Fruit fly (Drosophila melanogaster) whole organism: ENCODE measurements around the gene Pkcdelta.

Experiments used
- CG8478 ChIP-seq: fragments of >200 bp; optimal IDR thresholded peaks from 2 replicates; lab custom pipeline; 2018; ENCODE audit warnings: inconsistent platforms
- EcR ChIP-seq, 2 experiments: fragments of >200 bp; optimal IDR thresholded peaks; 2 replicates each; lab custom pipeline; 2017; ENCODE audit warnings: missing biosample characterization in 2 of 2, missing genetic modification characterization in 2 of 2, missing genetic modification reagents in 2 of 2
- psq ChIP-seq: fragments of >200 bp; optimal IDR thresholded peaks from 2 replicates; lab custom pipeline; 2017
- usp ChIP-seq: fragments of >200 bp; optimal IDR thresholded peaks from 2 replicates; lab custom pipeline; 2017; ENCODE audit warnings: missing biosample characterization, missing genetic modification characterization, mixed read lengths

DNA sequence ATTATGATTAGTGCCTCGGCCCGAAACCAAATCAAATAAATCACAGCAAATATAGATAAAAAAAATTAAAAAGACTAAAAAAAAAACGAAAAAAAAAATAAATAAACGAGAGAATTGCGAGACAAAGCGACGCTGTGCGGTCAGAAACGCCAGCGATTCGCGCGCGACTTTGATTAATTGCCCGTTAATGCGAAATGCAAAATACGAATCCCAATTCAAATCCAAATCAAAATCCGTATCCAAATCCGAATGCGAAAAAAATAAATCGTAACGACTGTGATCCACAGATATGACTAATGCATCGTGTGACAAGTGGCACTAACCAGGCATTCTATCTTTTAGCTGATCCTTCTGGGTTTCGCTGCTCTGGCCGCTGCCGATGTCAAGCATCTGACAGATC is 55.5 kb downstream of the Pkcdelta start:
- TF ChIP-seq CG8478 (lab: Kevin White, UChicago): no peak
- TF ChIP-seq EcR (GFP tag; optimal IDR thresholded peaks at IDR 0.05; lab: Kevin White, UChicago): no peak
- TF ChIP-seq psq (lab: Kevin White, UChicago): no peak
- no peak for TF ChIP-seq usp (GFP tag; lab: Kevin White, UChicago)
